Fruit fly (Drosophila melanogaster): ENCODE results near the gene Met.

Gene Met

DNA sequence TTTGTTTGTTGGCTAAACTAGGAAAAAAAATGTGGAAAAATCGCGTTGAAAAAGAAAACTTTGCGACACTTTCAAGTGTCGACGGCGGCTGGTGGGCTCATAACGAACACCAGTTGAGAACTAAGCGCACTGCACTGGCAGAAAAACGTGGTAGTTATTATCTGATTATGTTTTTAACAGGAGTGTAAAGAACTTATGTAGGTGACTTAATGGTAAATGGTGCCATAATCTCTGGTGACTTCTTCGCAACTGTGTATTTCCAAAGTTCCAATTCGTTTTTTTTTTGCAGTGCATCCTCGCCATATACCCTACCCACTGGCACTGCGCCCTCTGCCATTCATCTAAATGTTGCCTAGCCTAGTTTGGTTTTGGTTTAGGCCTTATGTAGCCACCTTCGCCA is 37.1 kb downstream of the Met start (continued):
- TF ChIP-seq al (GFP tag; IDR thresholded peaks at IDR 0.05) (no peak), Stat92E (GFP tag; optimal IDR thresholded peaks at IDR 0.05) (no peak), CG6272 (GFP tag; IDR thresholded peaks at IDR 0.05) (no peak), nerfin-2 (GFP tag; IDR thresholded peaks at IDR 0.05; ENCODE audit: partially characterized antibody) (no peak), CG13624 (GFP tag; optimal IDR thresholded peaks at IDR 0.05) (no peak), ATbp (GFP tag; optimal IDR thresholded peaks at IDR 0.05) (peak; percentile 46), Vsx1 (GFP tag; optimal IDR thresholded peaks at IDR 0.05) (no peak), dpn (GFP tag; optimal IDR thresholded peaks at IDR 0.05) (peak; percentile 11 to 44), nom (GFP tag; optimal IDR thresholded peaks at IDR 0.05) (no peak), CG11696 (GFP tag; IDR thresholded peaks at IDR 0.05) (no peak), kah (GFP tag; optimal IDR thresholded peaks at IDR 0.05) (no peak), CG18619 (GFP tag; optimal IDR thresholded peaks at IDR 0.05) (no peak), wdn (GFP tag; IDR thresholded peaks at IDR 0.05) (no peak), pan (optimal IDR thresholded peaks at IDR 0.05) (no peak), pan (GFP tag; optimal IDR thresholded peaks at IDR 0.05 in 1 of 2, IDR thresholded peaks at IDR 0.05 in 1 of 2) (peak in 1 of 2 experiments; percentile 38), CG4854 (GFP tag; optimal IDR thresholded peaks at IDR 0.05) (no peak), CHES-1-like (GFP tag; optimal IDR thresholded peaks at IDR 0.05) (no peak), corto (GFP tag; optimal IDR thresholded peaks at IDR 0.05) (no peak), CG6654 (GFP tag; optimal IDR thresholded peaks at IDR 0.05) (peak; percentile 7), btn (GFP tag; optimal IDR thresholded peaks at IDR 0.05) (no peak), oc (tag; optimal IDR thresholded peaks at IDR 0.05) (no peak), D19A (tag; optimal IDR thresholded peaks at IDR 0.05) (no peak), mirr (GFP tag; optimal IDR thresholded peaks at IDR 0.05) (no peak), CG12299 (tag; optimal IDR thresholded peaks at IDR 0.05) (no peak), CG1603 (tag; optimal IDR thresholded peaks at IDR 0.05) (peak; percentile 64), bsh (GFP tag; optimal IDR thresholded peaks at IDR 0.05) (peak in 1 of 2 experiments; percentile 47), CG7372 (GFP tag; IDR thresholded peaks at IDR 0.05) (no peak), CG33557 (GFP tag; optimal IDR thresholded peaks at IDR 0.05) (no peak), Dfd (GFP tag; optimal IDR thresholded peaks at IDR 0.05) (no peak), Bteb2 (GFP tag; optimal IDR thresholded peaks at IDR 0.05) (no peak), NfI (GFP tag; optimal IDR thresholded peaks at IDR 0.05) (peak; percentile 20), CG1647 (GFP tag; optimal IDR thresholded peaks at IDR 0.05) (no peak), twi (tag; optimal IDR thresholded peaks at IDR 0.05) (no peak), CG9437 (GFP tag; optimal IDR thresholded peaks at IDR 0.05) (no peak), kni (GFP tag; optimal IDR thresholded peaks at IDR 0.05) (no peak), CG13424 (tag; optimal IDR thresholded peaks at IDR 0.05) (no peak), CG11504 (tag; optimal IDR thresholded peaks at IDR 0.05) (peak; percentile 47), fru (optimal IDR thresholded peaks at IDR 0.05) (no peak), wor (GFP tag; IDR thresholded peaks at IDR 0.05) (no peak), vvl (GFP tag; IDR thresholded peaks at IDR 0.05) (0 out of 2 replicates have a peak, but pooled peaks have one; percentile 31), CG3838 (GFP tag; optimal IDR thresholded peaks at IDR 0.05) (no peak)

DNA sequence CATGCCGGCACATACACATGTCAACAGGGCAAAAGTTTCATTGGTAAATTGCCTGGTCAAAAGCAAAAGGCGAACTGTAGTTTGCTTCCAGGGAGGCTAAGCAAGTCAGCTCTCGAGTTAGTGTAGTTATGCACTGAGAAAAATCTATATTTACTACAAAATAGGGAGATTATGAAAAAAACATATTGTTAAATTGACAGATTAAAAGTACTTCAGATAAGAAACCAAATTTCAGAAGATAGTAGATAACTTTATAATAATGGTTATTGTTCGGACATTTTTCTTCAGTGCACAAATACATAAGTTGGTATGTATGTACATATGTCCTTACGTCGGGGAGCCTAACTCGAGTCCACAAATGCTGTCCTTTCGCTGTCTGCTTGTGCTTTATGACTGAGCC is 41.2 kb downstream of the Met start:
- TF ChIP-seq CG17385 (GFP tag; optimal IDR thresholded peaks at IDR 0.05) (peak; percentile 49), CG10274 (GFP tag; optimal IDR thresholded peaks at IDR 0.05) (no peak), trh (GFP tag; optimal IDR thresholded peaks at IDR 0.05) (no peak), gsb (GFP tag; IDR thresholded peaks at IDR 0.05) (peak; percentile 25; the same call in 1 of the 2 replicates), da (GFP tag; optimal IDR thresholded peaks at IDR 0.05) (no peak), CG10543 (GFP tag; optimal IDR thresholded peaks at IDR 0.05) (peak; percentile 60), wek (GFP tag; optimal IDR thresholded peaks at IDR 0.05) (no peak), tgo (GFP tag; IDR thresholded peaks at IDR 0.05) (peak; percentile 34; the same call in 1 of the 3 replicates), CG2116 (GFP tag; optimal IDR thresholded peaks at IDR 0.05) (no peak), CG11696 (GFP tag; IDR thresholded peaks at IDR 0.05) (no peak), CG4820 (GFP tag; optimal IDR thresholded peaks at IDR 0.05) (peak; percentile 23), salm (tag; optimal IDR thresholded peaks at IDR 0.05) (no peak), chm (GFP tag; IDR thresholded peaks at IDR 0.05) (no peak), ham (GFP tag; IDR thresholded peaks at IDR 0.05) (no peak)
